Worm (Caenorhabditis elegans) whole organism, young adult: Measurements from ENCODE around the gene maph-1.3.
A peak's percentile ranks its signal among the peaks of the same experiment; 100 is the strongest.

Experiments
- B0035.1 ChIP-seq: sonication (generic microtip); optimal IDR thresholded peaks from 2 replicates; lab custom pipeline; 2016; ENCODE audit warnings: missing genetic modification characterization, mild to moderate bottlenecking, missing compliant biosample characterization, missing genotype, missing genetic modification reagents
- B0336.3 ChIP-seq: fragments of 200-800 bp; sonication (Bioruptor generic); IDR thresholded peaks from 2 replicates; pipeline ENCODE4 v1.3.6; 2022; ENCODE audit warnings: missing genetic modification characterization, missing compliant biosample characterization
- C06A6.2 ChIP-seq: fragments of 200-800 bp; sonication (Bioruptor generic); conservative IDR thresholded peaks from 2 replicates; pipeline ENCODE4 v1.3.6; 2022; ENCODE audit warnings: missing genetic modification characterization, missing compliant biosample characterization
- F23B12.7 ChIP-seq: sonication (generic microtip); optimal IDR thresholded peaks from 2 replicates; lab custom pipeline; 2017; ENCODE audit warnings: missing genetic modification characterization, mild to moderate bottlenecking, missing compliant biosample characterization, antibody characterized with exemption, moderate library complexity; ENCODE audit not compliant: insufficient read depth
- F33H1.4 ChIP-seq: fragments of 200-800 bp; sonication (Bioruptor generic); IDR thresholded peaks from 2 replicates; pipeline ENCODE4 v1.3.6; 2022; ENCODE audit warnings: missing genetic modification reagents, missing genetic modification characterization, missing compliant biosample characterization
- F49E8.2 ChIP-seq: sonication (generic microtip); optimal IDR thresholded peaks from 3 replicates; lab custom pipeline; 2017; ENCODE audit warnings: missing genetic modification characterization, mild to moderate bottlenecking, missing compliant biosample characterization, antibody characterized with exemption, moderate library complexity; ENCODE audit not compliant: insufficient read depth
- K11D2.4 ChIP-seq: fragments of 200-800 bp; sonication (Bioruptor generic); IDR thresholded peaks from 2 replicates; pipeline ENCODE4 v1.3.6; 2022; ENCODE audit warnings: missing genetic modification reagents, missing genetic modification characterization, missing compliant biosample characterization
- T07F8.4 ChIP-seq: sonication (generic microtip); optimal IDR thresholded peaks from 2 replicates; lab custom pipeline; 2016; ENCODE audit warnings: mild to moderate bottlenecking, missing genetic modification characterization, moderate library complexity, missing compliant biosample characterization
- ama-1 ChIP-seq, 3 experiments: fragments of 150-350 bp in 1 of 3; sonication (generic microtip) in 2 of 3; optimal IDR thresholded peaks; 2 replicates each; lab custom pipeline; 2014 to 2018; ENCODE audit warnings: missing biosample characterization in 2 of 3, missing genetic modification characterization in 2 of 3, missing genetic modification reagents in 2 of 3
- attf-5 ChIP-seq: fragments of 200-800 bp; sonication (Bioruptor generic); optimal IDR thresholded peaks from 2 replicates; lab custom pipeline; 2018; ENCODE audit warnings: mild to moderate bottlenecking, missing genetic modification characterization, missing compliant biosample characterization
- bed-1 ChIP-seq: fragments of 200-800 bp; sonication (Bioruptor generic); IDR thresholded peaks from 2 replicates; pipeline ENCODE4 v1.3.6; 2022; ENCODE audit warnings: missing genetic modification reagents, missing genetic modification characterization, missing compliant biosample characterization
- bed-2 ChIP-seq: fragments of 200-800 bp; sonication (Bioruptor generic); IDR thresholded peaks from 2 replicates; pipeline ENCODE4 v1.3.6; 2022; ENCODE audit warnings: missing genetic modification reagents, missing genetic modification characterization, missing compliant biosample characterization
- cebp-1 ChIP-seq, 2 experiments: fragments of 200-800 bp in 1 of 2; sonication (Bioruptor generic) in 1 of 2; sonication (generic microtip) in 1 of 2; IDR thresholded peaks in 1 of 2; optimal IDR thresholded peaks in 1 of 2; 2 replicates each; pipeline versions ENCODE4 v1.3.6 to Lab custom; 2017 to 2022; ENCODE audit warnings: missing compliant biosample characterization in 2 of 2, missing genetic modification characterization in 2 of 2, mild to moderate bottlenecking in 1 of 2, missing genetic modification reagents in 1 of 2, moderate library complexity in 1 of 2
- ceh-91 ChIP-seq: fragments of 200-800 bp; sonication (Bioruptor generic); IDR thresholded peaks from 2 replicates; pipeline ENCODE4 v1.3.6; 2022; ENCODE audit warnings: missing genetic modification reagents, missing genetic modification characterization, missing compliant biosample characterization
- chd-7 ChIP-seq: sonication (generic microtip); optimal IDR thresholded peaks from 2 replicates; lab custom pipeline; 2016; ENCODE audit warnings: mild to moderate bottlenecking, missing genetic modification characterization, moderate library complexity, missing compliant biosample characterization
- dox-1 ChIP-seq: fragments of 200-800 bp; sonication (Bioruptor generic); IDR thresholded peaks from 2 replicates; pipeline ENCODE4 v1.3.6; 2022; ENCODE audit warnings: missing genetic modification reagents, missing genetic modification characterization, missing compliant biosample characterization
- ekl-4 ChIP-seq: fragments of 200-800 bp; sonication (Bioruptor generic); IDR thresholded peaks from 2 replicates; pipeline ENCODE4 v1.3.6; 2022; ENCODE audit warnings: missing genetic modification reagents, missing genetic modification characterization, missing compliant biosample characterization
- him-1 ChIP-seq: sonication (generic microtip); optimal IDR thresholded peaks from 2 replicates; lab custom pipeline; 2016; ENCODE audit warnings: missing genotype, missing genetic modification reagents, missing genetic modification characterization, missing compliant biosample characterization
- hmg-1.2 ChIP-seq: fragments of 200-800 bp; sonication (Bioruptor generic); IDR thresholded peaks from 2 replicates; pipeline ENCODE4 v1.3.6; 2022; ENCODE audit warnings: missing genetic modification reagents, missing genetic modification characterization, missing compliant biosample characterization
- lin-35 ChIP-seq, 3 experiments: fragments of 150-350 bp in 2 of 3; sonication (generic microtip) in 1 of 3; optimal IDR thresholded peaks; 2 replicates each; lab custom pipeline; 2014 to 2018; ENCODE audit warnings: missing biosample characterization in 3 of 3, missing genetic modification characterization in 3 of 3, missing genetic modification reagents in 3 of 3
- lsl-1 ChIP-seq: fragments of 200-800 bp; sonication (Bioruptor generic); optimal IDR thresholded peaks from 2 replicates; lab custom pipeline; 2018; ENCODE audit warnings: mild to moderate bottlenecking, missing genetic modification characterization, moderate library complexity, missing compliant biosample characterization
- madf-3 ChIP-seq: fragments of 200-800 bp; sonication (Bioruptor generic); IDR thresholded peaks from 2 replicates; pipeline ENCODE4 v1.3.6; 2022; ENCODE audit warnings: missing genetic modification reagents, missing genetic modification characterization, missing compliant biosample characterization
- madf-6 ChIP-seq: fragments of 200-800 bp; sonication (Bioruptor generic); IDR thresholded peaks from 2 replicates; pipeline ENCODE4 v1.3.6; 2022; ENCODE audit warnings: missing genetic modification reagents, missing genetic modification characterization, missing compliant biosample characterization
- nfyb-1 ChIP-seq: fragments of 200-800 bp; sonication (Bioruptor generic); IDR thresholded peaks from 2 replicates; pipeline ENCODE4 v1.3.6; 2022; ENCODE audit warnings: missing genetic modification reagents, missing genetic modification characterization, missing compliant biosample characterization
- nhr-80 ChIP-seq: sonication (generic microtip); optimal IDR thresholded peaks from 2 replicates; lab custom pipeline; 2016; ENCODE audit warnings: missing genetic modification characterization, missing compliant biosample characterization
- repo-1 ChIP-seq: sonication (generic microtip); optimal IDR thresholded peaks from 2 replicates; lab custom pipeline; 2017; ENCODE audit warnings: mild to moderate bottlenecking, missing genetic modification characterization, missing compliant biosample characterization
- snpc-4 ChIP-seq, 5 experiments: fragments of 150-350 bp in 1 of 5; sonication (generic microtip) in 4 of 5; optimal IDR thresholded peaks; 2 replicates each; lab custom pipeline; 2014 to 2018; ENCODE audit warnings: missing genetic modification characterization in 5 of 5, missing biosample characterization in 3 of 5, antibody characterized with exemption in 2 of 5, mild to moderate bottlenecking in 2 of 5, missing compliant biosample characterization in 2 of 5, missing genotype in 2 of 5, moderate library complexity in 2 of 5, missing genetic modification reagents in 1 of 5
- somi-1 ChIP-seq: fragments of 200-800 bp; sonication (Bioruptor generic); optimal IDR thresholded peaks from 2 replicates; lab custom pipeline; 2018; ENCODE audit warnings: mild to moderate bottlenecking, missing genetic modification characterization, missing compliant biosample characterization
- tbp1 ChIP-seq: fragments of 200-800 bp; sonication (Bioruptor generic); optimal IDR thresholded peaks from 2 replicates; lab custom pipeline; 2018; ENCODE audit warnings: mild to moderate bottlenecking, missing genetic modification characterization, missing compliant biosample characterization
- unc-130 ChIP-seq: sonication (generic microtip); optimal IDR thresholded peaks from 2 replicates; lab custom pipeline; 2016; ENCODE audit warnings: missing genetic modification reagents, missing genetic modification characterization, missing compliant biosample characterization
- xnd-1 ChIP-seq: sonication (generic microtip); optimal IDR thresholded peaks from 2 replicates; lab custom pipeline; 2016; ENCODE audit warnings: missing genotype, missing genetic modification reagents, missing genetic modification characterization, missing compliant biosample characterization
- ztf-25 ChIP-seq: fragments of 200-800 bp; sonication (Bioruptor generic); IDR thresholded peaks from 2 replicates; pipeline ENCODE4 v1.3.6; 2022; ENCODE audit warnings: missing genetic modification reagents, missing genetic modification characterization, missing compliant biosample characterization
- ztf-26 ChIP-seq: sonication (generic microtip); optimal IDR thresholded peaks from 2 replicates; lab custom pipeline; 2017; ENCODE audit warnings: missing genetic modification characterization, missing compliant biosample characterization

The maph-1.3 gene

ce11 chrIII:3797180-3798026, 47.3 kb upstream of the maph-1.3 start (continued):
- TF ChIP-seq chd-7 (peak; percentile 24), B0336.3 (GFP tag; lab: Robert Waterston, UW) (no peak), nfyb-1 (GFP tag; lab: Robert Waterston, UW) (peak; percentile 68; the same call in 1 of the 2 replicates), F23B12.7 (tag; lab: Kevin White, UChicago) (no peak), C06A6.2 (GFP tag; lab: Robert Waterston, UW) (peak; percentile 24; the same call in 1 of the 2 replicates), T07F8.4 (no peak), B0035.1 (no peak), hmg-1.2 (GFP tag; lab: Robert Waterston, UW) (peak; percentile 67), madf-3 (GFP tag; lab: Robert Waterston, UW) (no peak), unc-130 (GFP tag; lab: Kevin White, UChicago) (no peak), lin-35 (GFP tag; optimal IDR thresholded peaks at IDR 0.05; lab: Kevin White, UChicago) (peak in 1 of 3 experiments; percentile 23), ekl-4 (GFP tag; lab: Robert Waterston, UW) (0 out of 2 replicates have a peak, but pooled peaks have one; percentile 40)

ce11 chrIII:3798416-3798815, 46.3 kb upstream of the maph-1.3 start:
- TF ChIP-seq repo-1 (tag; lab: Kevin White, UChicago) = no peak
- TF ChIP-seq nfyb-1 (GFP tag; lab: Robert Waterston, UW) = peak; percentile 93

ce11 chrIII:3799213-3799612, 45.5 kb upstream of the maph-1.3 start:
- no peak for TF ChIP-seq snpc-4 (GFP tag; optimal IDR thresholded peaks at IDR 0.05; lab: Kevin White, UChicago)
- peak in 1 of 4 experiments; percentile 0 for TF ChIP-seq snpc-4 (tag; optimal IDR thresholded peaks at IDR 0.05; lab: Kevin White, UChicago)
- TF ChIP-seq ceh-91 (GFP tag; lab: Robert Waterston, UW) = no peak
- TF ChIP-seq F33H1.4 (GFP tag; lab: Robert Waterston, UW) = 0 out of 2 replicates have a peak, but pooled peaks have one; percentile 5
- peak; percentile 39 for TF ChIP-seq somi-1
- peak; percentile 59 for TF ChIP-seq nhr-80
- peak; percentile 30 for TF ChIP-seq tbp1 (GFP tag; lab: Kevin White, UChicago)
- TF ChIP-seq him-1 = no peak
- peak; percentile 42; the same call in 1 of the 2 replicates for TF ChIP-seq hmg-1.2 (GFP tag; lab: Robert Waterston, UW)
- TF ChIP-seq B0336.3 (GFP tag; lab: Robert Waterston, UW) = peak; percentile 61; the same call in 1 of the 2 replicates
- TF ChIP-seq ztf-26 (tag; lab: Kevin White, UChicago) = peak; percentile 41
- TF ChIP-seq K11D2.4 (GFP tag; lab: Robert Waterston, UW) = peak; percentile 46; the same call in 1 of the 2 replicates
- peak; percentile 56 for TF ChIP-seq dox-1 (GFP tag; lab: Robert Waterston, UW)
- no peak for TF ChIP-seq bed-1 (GFP tag; lab: Robert Waterston, UW)
- TF ChIP-seq cebp-1 (GFP tag; IDR thresholded peaks at IDR 0.05; lab: Robert Waterston, UW) = no peak
- peak; percentile 25 for TF ChIP-seq cebp-1 (tag; optimal IDR thresholded peaks at IDR 0.05; lab: Kevin White, UChicago)
- TF ChIP-seq attf-5 = peak; percentile 39
- peak; percentile 56 for TF ChIP-seq ama-1 (optimal IDR thresholded peaks at IDR 0.05; lab: Kevin White, UChicago)
- TF ChIP-seq ama-1 (GFP tag; optimal IDR thresholded peaks at IDR 0.05; lab: Kevin White, UChicago) = no peak
- TF ChIP-seq ztf-25 (GFP tag; lab: Robert Waterston, UW) = no peak
- 0 out of 2 replicates have a peak, but pooled peaks have one; percentile 21 for TF ChIP-seq madf-3 (GFP tag; lab: Robert Waterston, UW)

- peak; percentile 36 for TF ChIP-seq xnd-1 (tag; lab: Kevin White, UChicago)
- TF ChIP-seq F33H1.4 (GFP tag; lab: Robert Waterston, UW) = peak; percentile 80
- TF ChIP-seq lsl-1 (GFP tag; lab: Kevin White, UChicago) = peak; percentile 75
- peak; percentile 10 for TF ChIP-seq nhr-80
- no peak for TF ChIP-seq attf-5
- peak; percentile 7 for TF ChIP-seq F49E8.2
- peak; percentile 64; the same call in 1 of the 2 replicates for TF ChIP-seq madf-6 (GFP tag; lab: Robert Waterston, UW)
- TF ChIP-seq bed-2 (GFP tag; lab: Robert Waterston, UW) = no peak
Observed at ce11 chrIII:3800240-3800933, 44.3 kb upstream of the maph-1.3 start, which contains the start of gene mtm-3. Gene mtm-3, minus strand, starts transcription at chrIII:3800467.
